Worm (Caenorhabditis elegans): Measurements from ENCODE around the gene ZK1307.2.

ZK1307.2 gene

ce11 chrII:9656210-9656755, 2.5 kb upstream of the ZK1307.2 start, which contains the start of gene gstk-1 (continued):
- TF ChIP-seq lim-7 (GFP tag; IDR thresholded peaks at IDR 0.05) (no peak), Y5F2A.4 (GFP tag; optimal IDR thresholded peaks at IDR 0.05) (no peak), nhr-77 (tag; optimal IDR thresholded peaks at IDR 0.05) (no peak), D1046.2 (GFP tag; IDR thresholded peaks at IDR 0.05) (no peak), cey-2 (tag; optimal IDR thresholded peaks at IDR 0.05; ENCODE audit: borderline replicate concordance, insufficient read depth) (no peak), unc-62 (GFP tag; optimal IDR thresholded peaks at IDR 0.05 in 1 of 2) (peak in 1 of 2 experiments; percentile 3), unc-62 (tag; optimal IDR thresholded peaks at IDR 0.05) (no peak), nhr-42 (GFP tag; IDR thresholded peaks at IDR 0.05) (no peak), ceh-32 (tag; optimal IDR thresholded peaks at IDR 0.05; ENCODE audit: poor library complexity) (no peak), gei-8 (GFP tag; optimal IDR thresholded peaks at IDR 0.05) (no peak), lir-3 (tag; optimal IDR thresholded peaks at IDR 0.05) (no peak), nhr-111 (GFP tag; optimal IDR thresholded peaks at IDR 0.05) (no peak), F26F4.8 (GFP tag; conservative IDR thresholded peaks at IDR 0.05) (no peak), lin-29 (GFP tag; IDR thresholded peaks at IDR 0.05) (no peak), ceh-82 (tag; optimal IDR thresholded peaks at IDR 0.05) (no peak), zip-11 (GFP tag; IDR thresholded peaks at IDR 0.05) (no peak), ceh-62 (tag; optimal IDR thresholded peaks at IDR 0.05) (no peak), daf-19 (GFP tag; conservative IDR thresholded peaks at IDR 0.05) (no peak), snpc-4 (tag; optimal IDR thresholded peaks at IDR 0.05) (no peak), ztf-11 (tag; optimal IDR thresholded peaks at IDR 0.05) (no peak), madf-5 (GFP tag; IDR thresholded peaks at IDR 0.05) (no peak), nhr-41 (GFP tag; IDR thresholded peaks at IDR 0.05) (no peak), egl-27 (tag; optimal IDR thresholded peaks at IDR 0.05) (no peak), nhr-237 (tag; optimal IDR thresholded peaks at IDR 0.05) (no peak), ceh-20 (GFP tag; IDR thresholded peaks at IDR 0.05) (peak; percentile 47; the same call in 1 of the 2 replicates), pqm-1 (tag; optimal IDR thresholded peaks at IDR 0.05) (peak; percentile 22), Y105C5A.15 (GFP tag; IDR thresholded peaks at IDR 0.05) (no peak), F37D6.2 (tag; optimal IDR thresholded peaks at IDR 0.05) (no peak), lin-15B (tag; optimal IDR thresholded peaks at IDR 0.05) (no peak), F10B5.3 (tag; optimal IDR thresholded peaks at IDR 0.05) (no peak), lin-39 (tag; optimal IDR thresholded peaks at IDR 0.05) (no peak), unc-130 (GFP tag; optimal IDR thresholded peaks at IDR 0.05) (no peak), arid-1 (GFP tag; conservative IDR thresholded peaks at IDR 0.05) (no peak), tra-1 (GFP tag; IDR thresholded peaks at IDR 0.05) (no peak), ZK337.2 (GFP tag; IDR thresholded peaks at IDR 0.05) (no peak), nhr-76 (tag; optimal IDR thresholded peaks at IDR 0.05) (no peak), mes-2 (tag; optimal IDR thresholded peaks at IDR 0.05; ENCODE audit: poor library complexity, severe bottlenecking) (no peak), nhr-10 (tag; optimal IDR thresholded peaks at IDR 0.05) (no peak), lsy-2 (tag; optimal IDR thresholded peaks at IDR 0.05) (no peak), hlh-11 (tag; optimal IDR thresholded peaks at IDR 0.05) (peak; percentile 68), nhr-6 (tag; optimal IDR thresholded peaks at IDR 0.05) (no peak), nhr-25 (tag; optimal IDR thresholded peaks at IDR 0.05; ENCODE audit: borderline replicate concordance, insufficient read depth) (no peak), ces-1 (GFP tag; optimal IDR thresholded peaks at IDR 0.05) (no peak), Y48G9A.11 (GFP tag; IDR thresholded peaks at IDR 0.05) (no peak), aly-2 (tag; optimal IDR thresholded peaks at IDR 0.05) (no peak), ama-1 (optimal IDR thresholded peaks at IDR 0.05) (no peak), R02D3.7 (tag; optimal IDR thresholded peaks at IDR 0.05) (no peak), zip-2 (tag; optimal IDR thresholded peaks at IDR 0.05) (no peak), mxl-2 (GFP tag; conservative IDR thresholded peaks at IDR 0.05) (no peak), lin-13 (GFP tag; optimal IDR thresholded peaks at IDR 0.05) (peak; percentile 84), unc-39 (tag; optimal IDR thresholded peaks at IDR 0.05) (no peak), skn-1 (tag; optimal IDR thresholded peaks at IDR 0.05) (no peak), lin-38 (GFP tag; IDR thresholded peaks at IDR 0.05) (no peak)
